Worm (Caenorhabditis elegans): Measurements from ENCODE around the gene srlf-34.

- TF ChIP-seq C08G9.2 (tag; optimal IDR thresholded peaks at IDR 0.05) (no peak), ref-2 (tag; optimal IDR thresholded peaks at IDR 0.05) (no peak), nhr-11 (tag; optimal IDR thresholded peaks at IDR 0.05) (no peak), ama-1 (optimal IDR thresholded peaks at IDR 0.05) (no peak), unc-86 (tag; optimal IDR thresholded peaks at IDR 0.05) (no peak), sdc-2 (tag; optimal IDR thresholded peaks at IDR 0.05) (no peak), sox-4 (tag; optimal IDR thresholded peaks at IDR 0.05) (no peak)
Measured at ce11 chrII:10357468-10358007, 45.4 kb downstream of the srlf-34 start, which contains the start of gene C07E3.3.

Measured in whole organism, late embryonic.